Worm (Caenorhabditis elegans) whole organism, L3 larva: ENCODE measurements around the gene atg-10.
A peak's percentile ranks its signal among the peaks of the same experiment; 100 is the strongest.

ENCODE experiments used
- ZK546.5 ChIP-seq: sonication (generic microtip); optimal IDR thresholded peaks from 2 replicates; lab custom pipeline; 2017; ENCODE audit warnings: missing biosample characterization, missing genetic modification characterization
- aly-2 ChIP-seq: fragments of 150-350 bp; optimal IDR thresholded peaks from 2 replicates; lab custom pipeline; 2014; ENCODE audit warnings: missing biosample characterization, missing genetic modification characterization
- ama-1 ChIP-seq: fragments of 150-350 bp; optimal IDR thresholded peaks from 2 replicates; lab custom pipeline; 2018
- ceh-16 ChIP-seq: sonication (generic microtip); optimal IDR thresholded peaks from 2 replicates; lab custom pipeline; 2017; ENCODE audit warnings: missing biosample characterization, missing genetic modification characterization
- ceh-28 ChIP-seq: fragments of 150-350 bp; optimal IDR thresholded peaks from 2 replicates; lab custom pipeline; 2014; ENCODE audit warnings: missing biosample characterization, missing genetic modification reagents, missing genetic modification characterization
- ceh-82 ChIP-seq: fragments of 150-350 bp; optimal IDR thresholded peaks from 2 replicates; lab custom pipeline; 2014; ENCODE audit warnings: missing biosample characterization, missing genetic modification characterization
- ceh-9 ChIP-seq: sonication (generic microtip); optimal IDR thresholded peaks from 2 replicates; lab custom pipeline; 2018; ENCODE audit warnings: missing biosample characterization, missing genetic modification characterization
- daf-12 ChIP-seq: fragments of 150-350 bp; optimal IDR thresholded peaks from 2 replicates; lab custom pipeline; 2014; ENCODE audit warnings: missing biosample characterization, missing genetic modification reagents, missing genetic modification characterization
- egl-27 ChIP-seq: sonication (generic microtip); optimal IDR thresholded peaks from 4 replicates; lab custom pipeline; 2017; ENCODE audit warnings: missing biosample characterization, missing genetic modification reagents, missing genetic modification characterization
- egl-5 ChIP-seq: fragments of 150-350 bp; optimal IDR thresholded peaks from 2 replicates; lab custom pipeline; 2017; ENCODE audit warnings: missing biosample characterization, missing genetic modification reagents, missing genetic modification characterization, inconsistent platforms
- elt-1 ChIP-seq: fragments of 150-350 bp; optimal IDR thresholded peaks from 2 replicates; lab custom pipeline; 2014; ENCODE audit warnings: missing biosample characterization, missing genetic modification characterization
- elt-2 ChIP-seq: sonication (generic microtip); optimal IDR thresholded peaks from 2 replicates; lab custom pipeline; 2016; ENCODE audit warnings: missing genetic modification reagents, mild to moderate bottlenecking, missing genetic modification characterization, missing compliant biosample characterization
- elt-3 ChIP-seq, 3 experiments: fragments of 150-350 bp in 1 of 3; sonication (generic microtip) in 2 of 3; optimal IDR thresholded peaks; 2 replicates in 2 of 3; 4 replicates in 1 of 3; lab custom pipeline; 2014 to 2017; ENCODE audit warnings: missing biosample characterization in 3 of 3, missing genetic modification characterization in 3 of 3
- eor-1 ChIP-seq, 2 experiments: fragments of 150-350 bp; optimal IDR thresholded peaks; 2 replicates each; lab custom pipeline; 2014 to 2018; ENCODE audit warnings: missing biosample characterization in 2 of 2, missing genetic modification characterization in 2 of 2
- fkh-2 ChIP-seq: fragments of 150-350 bp; optimal IDR thresholded peaks from 2 replicates; lab custom pipeline; 2014; ENCODE audit warnings: missing biosample characterization, missing genetic modification reagents, missing genetic modification characterization
- fos-1 ChIP-seq: fragments of 150-350 bp; optimal IDR thresholded peaks from 2 replicates; lab custom pipeline; 2014; ENCODE audit warnings: missing biosample characterization, missing genetic modification characterization
- hmg-11 ChIP-seq: sonication (generic microtip); optimal IDR thresholded peaks from 2 replicates; lab custom pipeline; 2016; ENCODE audit warnings: missing genetic modification characterization, missing compliant biosample characterization
- jun-1 ChIP-seq: fragments of 150-350 bp; optimal IDR thresholded peaks from 2 replicates; lab custom pipeline; 2014; ENCODE audit warnings: missing biosample characterization, missing genetic modification reagents, missing genetic modification characterization
- lin-15B ChIP-seq: fragments of 150-350 bp; optimal IDR thresholded peaks from 2 replicates; lab custom pipeline; 2014; ENCODE audit warnings: missing biosample characterization, missing genetic modification characterization
- lsy-12 ChIP-seq: sonication (generic microtip); optimal IDR thresholded peaks from 2 replicates; lab custom pipeline; 2016; ENCODE audit warnings: mild to moderate bottlenecking, missing genetic modification characterization, missing compliant biosample characterization
- mdl-1 ChIP-seq: fragments of 150-350 bp; optimal IDR thresholded peaks from 2 replicates; lab custom pipeline; 2014; ENCODE audit warnings: missing biosample characterization, missing genetic modification characterization
- mml-1 ChIP-seq: fragments of 150-350 bp; sonication (generic microtip); optimal IDR thresholded peaks from 3 replicates; lab custom pipeline; 2014; ENCODE audit warnings: missing biosample characterization, missing genetic modification characterization
- nfya-1 ChIP-seq: sonication (generic microtip); optimal IDR thresholded peaks from 2 replicates; lab custom pipeline; 2017; ENCODE audit warnings: missing genetic modification characterization, mild to moderate bottlenecking, missing compliant biosample characterization, antibody characterized with exemption, moderate library complexity; ENCODE audit not compliant: insufficient read depth
- nhr-11 ChIP-seq: fragments of 150-350 bp; optimal IDR thresholded peaks from 2 replicates; lab custom pipeline; 2014; ENCODE audit warnings: missing biosample characterization, missing genetic modification characterization
- nhr-12 ChIP-seq: fragments of 150-350 bp; optimal IDR thresholded peaks from 2 replicates; lab custom pipeline; 2014; ENCODE audit warnings: missing biosample characterization, missing genetic modification characterization
- nhr-23 ChIP-seq: fragments of 150-350 bp; optimal IDR thresholded peaks from 2 replicates; lab custom pipeline; 2014; ENCODE audit warnings: missing biosample characterization, missing genetic modification reagents, missing genetic modification characterization
- nhr-237 ChIP-seq: fragments of 150-350 bp; optimal IDR thresholded peaks from 2 replicates; lab custom pipeline; 2014; ENCODE audit warnings: missing biosample characterization, missing genetic modification characterization
- nhr-25 ChIP-seq: sonication (generic microtip); optimal IDR thresholded peaks from 2 replicates; lab custom pipeline; 2017; ENCODE audit warnings: missing biosample characterization, missing genetic modification characterization
- nhr-43 ChIP-seq: sonication (generic microtip); optimal IDR thresholded peaks from 2 replicates; lab custom pipeline; 2016; ENCODE audit warnings: mild to moderate bottlenecking, missing genetic modification characterization, missing compliant biosample characterization; ENCODE audit not compliant: poor library complexity, severe bottlenecking
- nhr-67 ChIP-seq: fragments of 150-350 bp; optimal IDR thresholded peaks from 2 replicates; lab custom pipeline; 2014; ENCODE audit warnings: missing biosample characterization, missing genetic modification characterization
- nhr-76 ChIP-seq: fragments of 150-350 bp; sonication (generic microtip); optimal IDR thresholded peaks from 5 replicates; lab custom pipeline; 2014; ENCODE audit warnings: missing biosample characterization, missing genetic modification characterization
- nhr-77 ChIP-seq: fragments of 150-350 bp; optimal IDR thresholded peaks from 2 replicates; lab custom pipeline; 2014; ENCODE audit warnings: missing biosample characterization, missing genetic modification characterization
- pha-4 ChIP-seq: fragments of 150-350 bp; optimal IDR thresholded peaks from 2 replicates; lab custom pipeline; 2014; ENCODE audit warnings: missing biosample characterization, missing genetic modification reagents, missing genetic modification characterization
- pqm-1 ChIP-seq: fragments of 150-350 bp; optimal IDR thresholded peaks from 2 replicates; lab custom pipeline; 2017; ENCODE audit warnings: missing biosample characterization, missing genetic modification characterization, inconsistent platforms
- sea-2 ChIP-seq: fragments of 150-350 bp; sonication (generic microtip); optimal IDR thresholded peaks from 4 replicates; lab custom pipeline; 2014; ENCODE audit warnings: missing biosample characterization, missing genetic modification reagents, missing genetic modification characterization
- skn-1 ChIP-seq: fragments of 150-350 bp; optimal IDR thresholded peaks from 2 replicates; lab custom pipeline; 2014; ENCODE audit warnings: missing biosample characterization, missing genetic modification characterization
- snpc-4 ChIP-seq: fragments of 150-350 bp; optimal IDR thresholded peaks from 2 replicates; lab custom pipeline; 2014; ENCODE audit warnings: missing biosample characterization, missing genetic modification characterization
- tbx-2 ChIP-seq: sonication (generic microtip); optimal IDR thresholded peaks from 2 replicates; lab custom pipeline; 2016; ENCODE audit warnings: mild to moderate bottlenecking, missing genetic modification characterization, missing compliant biosample characterization
- unc-62 ChIP-seq: fragments of 150-350 bp; sonication (generic microtip); optimal IDR thresholded peaks from 4 replicates; lab custom pipeline; 2014; ENCODE audit warnings: missing biosample characterization, missing genetic modification reagents, missing genetic modification characterization
- zag-1 ChIP-seq: fragments of 150-350 bp; optimal IDR thresholded peaks from 2 replicates; lab custom pipeline; 2014; ENCODE audit warnings: missing biosample characterization, missing genetic modification characterization
- ztf-11 ChIP-seq: fragments of 150-350 bp; optimal IDR thresholded peaks from 2 replicates; lab custom pipeline; 2014; ENCODE audit warnings: missing biosample characterization, missing genetic modification characterization
- ztf-4 ChIP-seq: fragments of 150-350 bp; optimal IDR thresholded peaks from 2 replicates; lab custom pipeline; 2014; ENCODE audit warnings: missing biosample characterization, missing genetic modification characterization

atg-10 gene

ce11 chrII:8616155-8616554 is 42.8 kb upstream of the atg-10 start:
- TF ChIP-seq nhr-23 (tag; lab: Kevin White, UChicago), result no peak
- no peak for TF ChIP-seq pha-4 (tag; lab: Kevin White, UChicago)
- TF ChIP-seq aly-2 (tag; lab: Kevin White, UChicago), result no peak
- no peak for TF ChIP-seq elt-1
- TF ChIP-seq pqm-1, result no peak
- no peak for TF ChIP-seq daf-12 (tag; lab: Kevin White, UChicago)
- no peak for TF ChIP-seq nhr-76
- TF ChIP-seq eor-1 (tag; optimal IDR thresholded peaks at IDR 0.05; lab: Kevin White, UChicago), result no peak
- no peak for TF ChIP-seq egl-27
- TF ChIP-seq sea-2 (GFP tag; lab: Kevin White, UChicago), result no peak
- no peak for TF ChIP-seq nhr-12 (tag; lab: Kevin White, UChicago)
- TF ChIP-seq ztf-4, result no peak
- TF ChIP-seq unc-62 (GFP tag; lab: Kevin White, UChicago), result no peak

- TF ChIP-seq skn-1 (tag; lab: Kevin White, UChicago) (no peak), pha-4 (tag; lab: Kevin White, UChicago) (no peak), ceh-28 (tag; lab: Kevin White, UChicago) (no peak), elt-3 (tag; optimal IDR thresholded peaks at IDR 0.05; lab: Kevin White, UChicago) (no peak), lsy-12 (tag; lab: Kevin White, UChicago) (no peak), ZK546.5 (tag; lab: Kevin White, UChicago) (no peak), nhr-12 (tag; lab: Kevin White, UChicago) (no peak), unc-62 (GFP tag; lab: Kevin White, UChicago) (no peak), hmg-11 (no peak), eor-1 (tag; optimal IDR thresholded peaks at IDR 0.05; lab: Kevin White, UChicago) (no peak), ceh-16 (no peak), ama-1 (no peak), nhr-11 (no peak), elt-1 (no peak), ztf-11 (tag; lab: Kevin White, UChicago) (no peak), nhr-43 (tag; lab: Kevin White, UChicago) (no peak), snpc-4 (tag; lab: Kevin White, UChicago) (no peak), nhr-25 (tag; lab: Kevin White, UChicago) (no peak)
Measured at ce11 chrII:8617516-8617915, 41.4 kb upstream of the atg-10 start, which contains the start of gene chhy-1. Gene chhy-1 (minus strand): TSS chrII:8617616.

- TF ChIP-seq egl-27 (no peak), pha-4 (tag; lab: Kevin White, UChicago) (peak; percentile 10), nhr-12 (tag; lab: Kevin White, UChicago) (no peak)
Measured at ce11 chrII:8621883-8622282, 37.1 kb upstream of the atg-10 start, which contains the start of gene T22C8.3. Gene T22C8.3 (minus strand): TSS chrII:8621983.

ce11 chrII:8623396-8623795 is 35.5 kb upstream of the atg-10 start, which contains the start of gene T22C8.4:
Gene T22C8.4 (minus strand): TSS chrII:8623496.
- TF ChIP-seq snpc-4 (tag; lab: Kevin White, UChicago) (no peak), pha-4 (tag; lab: Kevin White, UChicago) (no peak), nhr-237 (tag; lab: Kevin White, UChicago) (no peak), ztf-4 (no peak), ceh-16 (no peak), ceh-9 (tag; lab: Kevin White, UChicago) (no peak), mdl-1 (tag; lab: Kevin White, UChicago) (no peak), egl-5 (tag; lab: Kevin White, UChicago) (no peak), elt-2 (tag; lab: Kevin White, UChicago) (no peak), mml-1 (tag; lab: Kevin White, UChicago) (no peak), eor-1 (tag; optimal IDR thresholded peaks at IDR 0.05; lab: Kevin White, UChicago) (no peak), nfya-1 (tag; lab: Kevin White, UChicago) (no peak), lin-15B (tag; lab: Kevin White, UChicago) (no peak)

- no peak for TF ChIP-seq lin-15B (tag; lab: Kevin White, UChicago)
- no peak for TF ChIP-seq lsy-12 (tag; lab: Kevin White, UChicago)
- peak; percentile 88 for TF ChIP-seq pqm-1
- TF ChIP-seq unc-62 (GFP tag; lab: Kevin White, UChicago), result no peak
- no peak for TF ChIP-seq aly-2 (tag; lab: Kevin White, UChicago)
- no peak for TF ChIP-seq ZK546.5 (tag; lab: Kevin White, UChicago)
- TF ChIP-seq ceh-82 (tag; lab: Kevin White, UChicago), result no peak
- no peak for TF ChIP-seq tbx-2 (tag; lab: Kevin White, UChicago)
- no peak for TF ChIP-seq mml-1 (tag; lab: Kevin White, UChicago)
- TF ChIP-seq nfya-1 (tag; lab: Kevin White, UChicago), result peak; percentile 16
- no peak for TF ChIP-seq nhr-76
- no peak for TF ChIP-seq daf-12 (tag; lab: Kevin White, UChicago)
- TF ChIP-seq ztf-4, result no peak
- TF ChIP-seq fkh-2, result no peak
- TF ChIP-seq hmg-11, result no peak
- TF ChIP-seq jun-1, result peak; percentile 75
- TF ChIP-seq zag-1, result no peak
- no peak for TF ChIP-seq fos-1 (tag; lab: Kevin White, UChicago)
- TF ChIP-seq elt-2 (tag; lab: Kevin White, UChicago), result peak; percentile 98
- TF ChIP-seq pha-4 (tag; lab: Kevin White, UChicago), result peak; percentile 34
- TF ChIP-seq elt-3 (tag; optimal IDR thresholded peaks at IDR 0.05; lab: Kevin White, UChicago), result no peak
- peak; percentile 17 for TF ChIP-seq skn-1 (tag; lab: Kevin White, UChicago)
- no peak for TF ChIP-seq snpc-4 (tag; lab: Kevin White, UChicago)
- no peak for TF ChIP-seq nhr-67 (tag; lab: Kevin White, UChicago)
- no peak for TF ChIP-seq nhr-23 (tag; lab: Kevin White, UChicago)
- TF ChIP-seq eor-1 (tag; optimal IDR thresholded peaks at IDR 0.05; lab: Kevin White, UChicago), result no peak
- no peak for TF ChIP-seq nhr-77 (tag; lab: Kevin White, UChicago)
- no peak for TF ChIP-seq ceh-28 (tag; lab: Kevin White, UChicago)
Measured at ce11 chrII:8625163-8625562, 33.8 kb upstream of the atg-10 start, which contains the start of gene sptf-2. Gene sptf-2 (plus strand): TSS chrII:8625459.
